Worm (Caenorhabditis elegans): ENCODE measurements around the gene far-5.

ce11 chrV:13028871-13029270 is 33.5 kb downstream of the far-5 start:
- TF ChIP-seq dao-5 (tag; optimal IDR thresholded peaks at IDR 0.05) (no peak), him-1 (tag; optimal IDR thresholded peaks at IDR 0.05) (no peak)
